Fruit fly (Drosophila melanogaster): ENCODE results near the gene Nepl20.

DNA sequence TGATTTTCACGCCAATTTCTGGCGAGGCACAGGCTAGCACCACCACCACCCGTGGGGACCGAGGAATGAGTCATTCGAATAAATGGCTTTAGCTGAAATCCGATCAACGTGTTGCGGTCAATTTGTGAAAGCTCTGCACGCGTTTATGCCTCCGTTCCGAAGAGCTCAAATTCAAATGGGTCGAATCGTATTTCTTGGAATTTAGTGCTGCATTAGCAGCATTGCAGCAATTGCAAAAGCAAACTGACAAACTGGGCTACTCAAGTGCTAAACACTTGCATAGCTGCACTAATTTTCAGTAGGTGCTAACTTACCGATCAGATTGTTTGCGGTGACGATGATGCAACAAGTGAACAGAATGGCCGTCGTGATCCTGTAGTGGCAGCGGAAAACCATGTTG, 23.8 kb upstream of the Nepl20 start:
- TF ChIP-seq CG33017 (tag; optimal IDR thresholded peaks at IDR 0.05) (no peak), CG11617 (GFP tag; optimal IDR thresholded peaks at IDR 0.05) (no peak), ovo (GFP tag; optimal IDR thresholded peaks at IDR 0.05) (no peak), CG14711 (tag; optimal IDR thresholded peaks at IDR 0.05) (no peak), pad (GFP tag; optimal IDR thresholded peaks at IDR 0.05) (no peak), CG12768 (GFP tag; optimal IDR thresholded peaks at IDR 0.05) (no peak), CG7045 (GFP tag; optimal IDR thresholded peaks at IDR 0.05) (no peak), CG7101 (tag; optimal IDR thresholded peaks at IDR 0.05) (no peak), kay (GFP tag; ENCODE audit: borderline replicate concordance) (no peak), cnc (optimal IDR thresholded peaks at IDR 0.05) (no peak), CG1620 (GFP tag; optimal IDR thresholded peaks at IDR 0.05) (no peak)
